Fruit fly (Drosophila melanogaster): ENCODE results near the gene CG33635.

CG33635 gene

DNA sequence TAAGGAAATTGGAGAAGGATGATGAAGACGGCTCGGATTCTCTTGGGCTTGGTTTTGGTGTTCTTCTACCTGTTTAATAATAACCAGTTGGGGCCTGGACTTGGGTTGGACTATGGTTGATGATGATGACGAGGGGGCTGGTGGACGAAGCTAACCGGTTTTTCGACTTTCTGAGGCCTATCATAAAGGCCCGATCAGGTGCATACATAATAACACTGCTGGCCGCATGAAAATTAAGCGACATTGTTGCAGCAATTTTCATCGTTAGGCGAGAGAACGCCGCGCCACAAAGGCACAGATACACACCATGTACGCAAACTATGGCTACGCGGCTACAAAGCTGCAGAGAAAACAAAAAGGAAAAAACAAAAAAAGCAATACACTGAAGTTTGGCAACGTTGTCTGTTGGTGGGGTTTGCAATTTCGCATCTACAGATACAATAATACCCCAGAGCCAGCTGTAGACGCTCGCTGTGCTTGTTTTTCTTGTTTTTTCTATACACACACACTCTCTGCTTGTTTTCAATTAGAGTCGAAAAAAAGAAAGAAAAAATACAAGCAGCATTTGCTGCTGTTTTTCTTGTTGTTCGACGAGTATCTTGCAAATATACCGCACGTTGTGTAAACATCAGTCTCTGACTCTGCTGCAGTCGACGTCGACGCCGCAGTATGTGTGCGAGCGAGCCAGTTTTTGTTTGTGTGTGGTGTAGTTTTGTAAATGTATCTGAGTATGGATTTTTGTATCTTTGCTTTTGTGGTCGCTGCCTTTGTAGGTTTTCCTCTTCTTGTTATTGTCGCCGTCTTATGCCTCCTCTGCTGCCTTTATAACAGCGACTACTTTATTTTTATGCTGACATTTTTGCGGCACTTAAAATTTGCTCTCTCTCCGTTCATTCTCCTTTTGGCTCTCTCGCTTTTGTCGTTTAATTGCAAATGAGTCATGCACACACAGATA lies 7.9 kb upstream of the CG33635 start (continued):
- TF ChIP-seq sens-2 (GFP tag; IDR thresholded peaks at IDR 0.05) (no peak), vfl (GFP tag; optimal IDR thresholded peaks at IDR 0.05) (peak; percentile 39), CG4730 (GFP tag; IDR thresholded peaks at IDR 0.05) (no peak), al (GFP tag; IDR thresholded peaks at IDR 0.05) (no peak), CG16815 (GFP tag; optimal IDR thresholded peaks at IDR 0.05) (no peak), CG8388 (GFP tag; optimal IDR thresholded peaks at IDR 0.05) (peak; percentile 43), CG10321 (GFP tag; IDR thresholded peaks at IDR 0.05) (no peak), fd3F (GFP tag; optimal IDR thresholded peaks at IDR 0.05) (peak; percentile 63), CG11560 (tag; IDR thresholded peaks at IDR 0.05) (no peak), Bteb2 (GFP tag; optimal IDR thresholded peaks at IDR 0.05) (peak; percentile 34), inv (GFP tag; IDR thresholded peaks at IDR 0.05; ENCODE audit: partially characterized antibody) (no peak), az2 (GFP tag; optimal IDR thresholded peaks at IDR 0.05) (peak; percentile 6), ab (GFP tag; optimal IDR thresholded peaks at IDR 0.05) (peak; percentile 47), CG17802 (tag; optimal IDR thresholded peaks at IDR 0.05) (no peak), mam (GFP tag; optimal IDR thresholded peaks at IDR 0.05) (no peak), btn (GFP tag; optimal IDR thresholded peaks at IDR 0.05) (peak; percentile 55), slbo (GFP tag; IDR thresholded peaks at IDR 0.05) (no peak), crol (GFP tag; IDR thresholded peaks at IDR 0.05) (no peak), Awh (GFP tag; IDR thresholded peaks at IDR 0.05) (no peak), Scr (GFP tag; IDR thresholded peaks at IDR 0.05; ENCODE audit: partially characterized antibody) (no peak), Deaf1 (tag; optimal IDR thresholded peaks at IDR 0.05) (no peak), lov (optimal IDR thresholded peaks at IDR 0.05) (no peak), lov (GFP tag; IDR thresholded peaks at IDR 0.05) (no peak), fru (optimal IDR thresholded peaks at IDR 0.05) (no peak), exex (tag; optimal IDR thresholded peaks at IDR 0.05) (peak; percentile 82), slou (GFP tag; optimal IDR thresholded peaks at IDR 0.05) (peak; percentile 23), caup (GFP tag; optimal IDR thresholded peaks at IDR 0.05; ENCODE audit: severe bottlenecking) (peak; percentile 92), Vsx1 (GFP tag; optimal IDR thresholded peaks at IDR 0.05) (peak; percentile 84), bab2 (GFP tag; optimal IDR thresholded peaks at IDR 0.05) (peak; percentile 62), CG17385 (GFP tag; optimal IDR thresholded peaks at IDR 0.05) (peak; percentile 87), GATAe (GFP tag; conservative IDR thresholded peaks at IDR 0.05) (no peak), CG14014 (GFP tag; IDR thresholded peaks at IDR 0.05) (no peak), eve (GFP tag; optimal IDR thresholded peaks at IDR 0.05) (no peak), CG5953 (GFP tag; IDR thresholded peaks at IDR 0.05) (no peak), HmgD (GFP tag; optimal IDR thresholded peaks at IDR 0.05) (peak; percentile 11), CG18262 (tag; optimal IDR thresholded peaks at IDR 0.05) (peak; percentile 54), CG1602 (GFP tag; optimal IDR thresholded peaks at IDR 0.05) (peak; percentile 29), Hsf (GFP tag; optimal IDR thresholded peaks at IDR 0.05) (peak; percentile 30), stc (GFP tag; IDR thresholded peaks at IDR 0.05) (no peak), CG7357 (GFP tag; IDR thresholded peaks at IDR 0.05) (no peak), CG18619 (GFP tag; optimal IDR thresholded peaks at IDR 0.05) (peak; percentile 81), CG18476 (GFP tag; optimal IDR thresholded peaks at IDR 0.05) (no peak), CG7786 (GFP tag; optimal IDR thresholded peaks at IDR 0.05) (peak; percentile 72), Lpt (GFP tag; optimal IDR thresholded peaks at IDR 0.05) (peak; percentile 27), Dfd (GFP tag; optimal IDR thresholded peaks at IDR 0.05) (no peak), Chrac-16 (GFP tag; optimal IDR thresholded peaks at IDR 0.05) (no peak), CG16863 (GFP tag; optimal IDR thresholded peaks at IDR 0.05) (peak; percentile 68), Eip74EF (GFP tag; optimal IDR thresholded peaks at IDR 0.05) (peak in 1 of 2 experiments; percentile 61), lmd (GFP tag; IDR thresholded peaks at IDR 0.05) (no peak), chm (GFP tag; IDR thresholded peaks at IDR 0.05) (no peak)
